Worm (Caenorhabditis elegans) whole organism, young adult: ENCODE results near the gene F55G1.15.

Source experiments
- B0019.2 ChIP-seq: fragments of 200-800 bp; sonication (Bioruptor generic); conservative IDR thresholded peaks from 2 replicates; pipeline ENCODE4 v1.3.6; 2022; ENCODE audit warnings: missing genetic modification reagents, missing genetic modification characterization, missing compliant biosample characterization
- B0336.3 ChIP-seq: fragments of 200-800 bp; sonication (Bioruptor generic); IDR thresholded peaks from 2 replicates; pipeline ENCODE4 v1.3.6; 2022; ENCODE audit warnings: missing genetic modification characterization, missing compliant biosample characterization
- C17E4.6 ChIP-seq: fragments of 200-800 bp; sonication (Bioruptor generic); IDR thresholded peaks from 2 replicates; pipeline ENCODE4 v1.3.6; 2022; ENCODE audit warnings: missing genetic modification reagents, missing genetic modification characterization, missing compliant biosample characterization
- F33H1.4 ChIP-seq: fragments of 200-800 bp; sonication (Bioruptor generic); IDR thresholded peaks from 2 replicates; pipeline ENCODE4 v1.3.6; 2022; ENCODE audit warnings: missing genetic modification reagents, missing genetic modification characterization, missing compliant biosample characterization
- F57A8.1 ChIP-seq: fragments of 200-800 bp; sonication (Bioruptor generic); optimal IDR thresholded peaks from 2 replicates; lab custom pipeline; 2018; ENCODE audit warnings: mild to moderate bottlenecking, missing genetic modification characterization, moderate library complexity, missing compliant biosample characterization
- Y53F4B.3 ChIP-seq: fragments of 200-800 bp; sonication (Bioruptor generic); IDR thresholded peaks from 2 replicates; pipeline ENCODE4 v1.3.6; 2022; ENCODE audit warnings: missing genetic modification reagents, missing genetic modification characterization, missing compliant biosample characterization
- Y56A3A.18 ChIP-seq: fragments of 200-800 bp; sonication (Bioruptor generic); IDR thresholded peaks from 2 replicates; pipeline ENCODE4 v1.3.6; 2022; ENCODE audit warnings: missing genetic modification reagents, missing genetic modification characterization, missing compliant biosample characterization
- ZK185.1 ChIP-seq: sonication (generic microtip); optimal IDR thresholded peaks from 2 replicates; lab custom pipeline; 2016; ENCODE audit warnings: mild to moderate bottlenecking, missing genetic modification characterization, missing compliant biosample characterization; ENCODE audit not compliant: poor library complexity, severe bottlenecking
- atf-7 ChIP-seq: sonication (generic microtip); optimal IDR thresholded peaks from 2 replicates; lab custom pipeline; 2017; ENCODE audit warnings: mild to moderate bottlenecking, missing genetic modification characterization, missing compliant biosample characterization
- athp-1 ChIP-seq: sonication (generic microtip); optimal IDR thresholded peaks from 2 replicates; lab custom pipeline; 2017; ENCODE audit warnings: mild to moderate bottlenecking, missing genetic modification characterization, missing compliant biosample characterization
- attf-3 ChIP-seq: fragments of 200-800 bp; sonication (Bioruptor generic); conservative IDR thresholded peaks from 2 replicates; pipeline ENCODE4 v1.3.6; 2022; ENCODE audit warnings: missing genetic modification reagents, missing genetic modification characterization, missing compliant biosample characterization
- bed-1 ChIP-seq: fragments of 200-800 bp; sonication (Bioruptor generic); IDR thresholded peaks from 2 replicates; pipeline ENCODE4 v1.3.6; 2022; ENCODE audit warnings: missing genetic modification reagents, missing genetic modification characterization, missing compliant biosample characterization
- bed-2 ChIP-seq: fragments of 200-800 bp; sonication (Bioruptor generic); IDR thresholded peaks from 2 replicates; pipeline ENCODE4 v1.3.6; 2022; ENCODE audit warnings: missing genetic modification reagents, missing genetic modification characterization, missing compliant biosample characterization
- cebp-2 ChIP-seq: fragments of 200-800 bp; sonication (Bioruptor generic); IDR thresholded peaks from 2 replicates; pipeline ENCODE4 v1.3.6; 2022; ENCODE audit warnings: missing genetic modification characterization, missing compliant biosample characterization
- ceh-40 ChIP-seq: fragments of 200-800 bp; sonication (Bioruptor generic); IDR thresholded peaks from 2 replicates; pipeline ENCODE4 v1.3.6; 2022; ENCODE audit warnings: missing genetic modification characterization, missing compliant biosample characterization
- die-1 ChIP-seq: sonication (generic microtip); optimal IDR thresholded peaks from 2 replicates; lab custom pipeline; 2016; ENCODE audit warnings: missing genotype, mild to moderate bottlenecking, missing genetic modification characterization, missing compliant biosample characterization
- dpl-1 ChIP-seq: fragments of 150-350 bp; optimal IDR thresholded peaks from 2 replicates; lab custom pipeline; 2014; ENCODE audit warnings: missing biosample characterization, missing genetic modification reagents, missing genetic modification characterization
- efl-1 ChIP-seq: fragments of 150-350 bp; optimal IDR thresholded peaks from 2 replicates; lab custom pipeline; 2014; ENCODE audit warnings: missing biosample characterization, missing genetic modification reagents, missing genetic modification characterization
- fkh-3 ChIP-seq: sonication (generic microtip); optimal IDR thresholded peaks from 2 replicates; lab custom pipeline; 2016; ENCODE audit warnings: mild to moderate bottlenecking, missing genetic modification characterization, missing compliant biosample characterization
- him-1 ChIP-seq: sonication (generic microtip); optimal IDR thresholded peaks from 2 replicates; lab custom pipeline; 2016; ENCODE audit warnings: missing genotype, missing genetic modification reagents, missing genetic modification characterization, missing compliant biosample characterization
- hsf-1 ChIP-seq: fragments of 200-800 bp; sonication (Bioruptor generic); IDR thresholded peaks from 2 replicates; pipeline ENCODE4 v1.3.6; 2022; ENCODE audit warnings: missing genetic modification reagents, missing genetic modification characterization, missing compliant biosample characterization
- lin-26 ChIP-seq: fragments of 200-800 bp; sonication (Bioruptor generic); IDR thresholded peaks from 2 replicates; pipeline ENCODE4 v1.3.6; 2022; ENCODE audit warnings: missing genetic modification reagents, missing genetic modification characterization, missing compliant biosample characterization
- lin-35 ChIP-seq, 3 experiments: fragments of 150-350 bp in 2 of 3; sonication (generic microtip) in 1 of 3; optimal IDR thresholded peaks; 2 replicates each; lab custom pipeline; 2014 to 2018; ENCODE audit warnings: missing biosample characterization in 3 of 3, missing genetic modification characterization in 3 of 3, missing genetic modification reagents in 3 of 3
- lin-40 ChIP-seq: sonication (generic microtip); optimal IDR thresholded peaks from 2 replicates; lab custom pipeline; 2016; ENCODE audit warnings: missing genetic modification characterization, mild to moderate bottlenecking, missing compliant biosample characterization, missing genotype, missing genetic modification reagents
- lin-54 ChIP-seq: fragments of 200-800 bp; sonication (Bioruptor generic); optimal IDR thresholded peaks from 2 replicates; lab custom pipeline; 2018; ENCODE audit warnings: mild to moderate bottlenecking, missing genetic modification characterization, missing compliant biosample characterization
- lir-1 ChIP-seq: fragments of 200-800 bp; sonication (Bioruptor generic); conservative IDR thresholded peaks from 2 replicates; pipeline ENCODE4 v1.3.6; 2022; ENCODE audit warnings: missing genetic modification reagents, missing genetic modification characterization, missing compliant biosample characterization
- lsl-1 ChIP-seq: fragments of 200-800 bp; sonication (Bioruptor generic); optimal IDR thresholded peaks from 2 replicates; lab custom pipeline; 2018; ENCODE audit warnings: mild to moderate bottlenecking, missing genetic modification characterization, moderate library complexity, missing compliant biosample characterization
- lsy-27 ChIP-seq: sonication (generic microtip); optimal IDR thresholded peaks from 2 replicates; lab custom pipeline; 2017; ENCODE audit warnings: missing genetic modification characterization, mild to moderate bottlenecking, missing compliant biosample characterization, antibody characterized with exemption, missing genotype, borderline replicate concordance; ENCODE audit not compliant: insufficient read depth
- madf-6 ChIP-seq: fragments of 200-800 bp; sonication (Bioruptor generic); IDR thresholded peaks from 2 replicates; pipeline ENCODE4 v1.3.6; 2022; ENCODE audit warnings: missing genetic modification reagents, missing genetic modification characterization, missing compliant biosample characterization
- mes-4 ChIP-seq: sonication (generic microtip); optimal IDR thresholded peaks from 2 replicates; lab custom pipeline; 2016; ENCODE audit warnings: missing genotype, missing genetic modification characterization, missing compliant biosample characterization
- mxl-1 ChIP-seq: sonication (generic microtip); optimal IDR thresholded peaks from 2 replicates; lab custom pipeline; 2016; ENCODE audit warnings: missing genetic modification characterization, missing compliant biosample characterization
- nfya-1 ChIP-seq: sonication (generic microtip); optimal IDR thresholded peaks from 2 replicates; lab custom pipeline; 2017; ENCODE audit warnings: antibody characterized with exemption, missing compliant biosample characterization, missing genetic modification characterization, borderline replicate concordance; ENCODE audit not compliant: insufficient read depth
- nfya-2 ChIP-seq: fragments of 200-800 bp; sonication (Bioruptor generic); IDR thresholded peaks from 2 replicates; pipeline ENCODE4 v1.3.6; 2022; ENCODE audit warnings: missing genetic modification reagents, missing genetic modification characterization, missing compliant biosample characterization
- nfyb-1 ChIP-seq: fragments of 200-800 bp; sonication (Bioruptor generic); IDR thresholded peaks from 2 replicates; pipeline ENCODE4 v1.3.6; 2022; ENCODE audit warnings: missing genetic modification reagents, missing genetic modification characterization, missing compliant biosample characterization
- nhr-27 ChIP-seq: fragments of 200-800 bp; sonication (Bioruptor generic); optimal IDR thresholded peaks from 2 replicates; lab custom pipeline; 2018; ENCODE audit warnings: mild to moderate bottlenecking, missing genetic modification characterization, moderate library complexity, missing compliant biosample characterization
- rec-8 ChIP-seq, 2 experiments: sonication (generic microtip); optimal IDR thresholded peaks; 2 replicates each; lab custom pipeline; 2016; ENCODE audit warnings: mild to moderate bottlenecking in 2 of 2, missing genetic modification characterization in 2 of 2, missing genetic modification reagents in 2 of 2, missing genotype in 2 of 2, missing biosample characterization in 1 of 2, missing compliant biosample characterization in 1 of 2, moderate library complexity in 1 of 2
- repo-1 ChIP-seq: sonication (generic microtip); optimal IDR thresholded peaks from 2 replicates; lab custom pipeline; 2017; ENCODE audit warnings: mild to moderate bottlenecking, missing genetic modification characterization, missing compliant biosample characterization
- rpc-1 ChIP-seq, 2 experiments: fragments of 150-350 bp in 1 of 2; sonication (generic microtip) in 1 of 2; optimal IDR thresholded peaks; 2 replicates each; lab custom pipeline; 2014 to 2018; ENCODE audit warnings: missing biosample characterization in 1 of 2, missing genetic modification characterization in 1 of 2, missing genetic modification reagents in 1 of 2, missing genotype in 1 of 2
- snpc-1.1 ChIP-seq: sonication (generic microtip); optimal IDR thresholded peaks from 2 replicates; lab custom pipeline; 2017; ENCODE audit warnings: missing genetic modification characterization, mild to moderate bottlenecking, missing compliant biosample characterization, antibody characterized with exemption, moderate library complexity, missing genotype, missing genetic modification reagents; ENCODE audit not compliant: insufficient read depth
- snpc-1.3 ChIP-seq: sonication (generic microtip); optimal IDR thresholded peaks from 2 replicates; lab custom pipeline; 2017; ENCODE audit warnings: missing genetic modification characterization, mild to moderate bottlenecking, missing compliant biosample characterization, antibody characterized with exemption, moderate library complexity, missing genotype, missing genetic modification reagents; ENCODE audit not compliant: insufficient read depth
- snpc-3.4 ChIP-seq: sonication (generic microtip); optimal IDR thresholded peaks from 2 replicates; lab custom pipeline; 2017; ENCODE audit warnings: missing genetic modification characterization, mild to moderate bottlenecking, missing compliant biosample characterization, antibody characterized with exemption, moderate library complexity, missing genotype, missing genetic modification reagents
- tbp1 ChIP-seq: fragments of 200-800 bp; sonication (Bioruptor generic); optimal IDR thresholded peaks from 2 replicates; lab custom pipeline; 2018; ENCODE audit warnings: mild to moderate bottlenecking, missing genetic modification characterization, missing compliant biosample characterization
- xnd-1 ChIP-seq: sonication (generic microtip); optimal IDR thresholded peaks from 2 replicates; lab custom pipeline; 2016; ENCODE audit warnings: missing genotype, missing genetic modification reagents, missing genetic modification characterization, missing compliant biosample characterization
- zfh-2 ChIP-seq: fragments of 200-800 bp; sonication (Bioruptor generic); conservative IDR thresholded peaks from 2 replicates; pipeline ENCODE4 v1.3.6; 2022; ENCODE audit warnings: missing genetic modification reagents, missing genetic modification characterization, missing compliant biosample characterization
- zim-3 ChIP-seq: sonication (generic microtip); optimal IDR thresholded peaks from 2 replicates; lab custom pipeline; 2017; ENCODE audit warnings: mild to moderate bottlenecking, missing genetic modification characterization, moderate library complexity, missing compliant biosample characterization

F55G1.15 gene

DNA sequence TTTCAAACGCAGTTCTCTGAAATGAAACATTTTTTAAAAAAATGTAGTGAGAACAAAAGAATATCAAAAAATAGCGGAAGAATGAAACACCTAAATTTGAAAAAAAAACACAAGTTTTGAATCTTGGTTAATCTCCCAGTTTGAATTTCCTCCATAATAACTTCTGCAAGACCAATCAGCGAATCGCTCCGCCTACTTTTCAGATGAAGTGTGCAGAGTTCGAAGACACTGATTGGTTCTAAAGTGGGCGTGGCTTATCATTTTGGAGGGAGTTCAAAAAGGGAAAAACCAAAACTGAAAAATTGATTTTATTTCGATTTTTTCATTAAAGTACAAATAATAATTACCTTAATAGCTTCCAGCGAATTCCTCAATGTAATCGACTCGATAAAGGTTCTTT lies 9.6 kb upstream of the F55G1.15 start:
- TF ChIP-seq nfya-2 (0 out of 2 replicates have a peak, but pooled peaks have one; percentile 80), nfyb-1 (GFP tag; lab: Robert Waterston, UW) (peak; percentile 97), efl-1 (peak; percentile 18), rpc-1 (optimal IDR thresholded peaks at IDR 0.05; lab: Kevin White, UChicago) (no peak), rpc-1 (tag; optimal IDR thresholded peaks at IDR 0.05; lab: Kevin White, UChicago) (no peak), mxl-1 (no peak), snpc-1.3 (tag; lab: Kevin White, UChicago) (peak; percentile 4), snpc-3.4 (tag; lab: Kevin White, UChicago) (peak; percentile 14)
- TF ChIP-seq, all 124 proteins: peak for 5

ce11 chrIV:7508850-7509249 lies 7.6 kb upstream of the F55G1.15 start:
- TF ChIP-seq lsy-27 (tag; lab: Kevin White, UChicago) (no peak), B0019.2 (GFP tag; lab: Robert Waterston, UW) (no peak), mxl-1 (no peak), rec-8 (tag; optimal IDR thresholded peaks at IDR 0.05; lab: Kevin White, UChicago) (no peak), lsl-1 (GFP tag; lab: Kevin White, UChicago) (peak; percentile 79), madf-6 (peak; percentile 54; the same call in 1 of the 2 replicates), ZK185.1 (tag; lab: Kevin White, UChicago) (no peak), zim-3 (tag; lab: Kevin White, UChicago) (no peak), lin-35 (GFP tag; optimal IDR thresholded peaks at IDR 0.05; lab: Kevin White, UChicago) (no peak), B0336.3 (GFP tag; lab: Robert Waterston, UW) (no peak), hsf-1 (GFP tag; lab: Robert Waterston, UW) (no peak), Y53F4B.3 (GFP tag; lab: Robert Waterston, UW) (no peak), zfh-2 (GFP tag; lab: Robert Waterston, UW) (no peak), bed-2 (GFP tag; lab: Robert Waterston, UW) (no peak), him-1 (tag; lab: Kevin White, UChicago) (peak; percentile 16), xnd-1 (tag; lab: Kevin White, UChicago) (peak; percentile 6), athp-1 (tag; lab: Kevin White, UChicago) (no peak), lir-1 (GFP tag; lab: Robert Waterston, UW) (no peak), cebp-2 (GFP tag; lab: Robert Waterston, UW) (no peak), repo-1 (tag; lab: Kevin White, UChicago) (no peak), lin-26 (GFP tag; lab: Robert Waterston, UW) (no peak), nfya-1 (tag; lab: Kevin White, UChicago) (no peak), nhr-27 (tag; lab: Kevin White, UChicago) (no peak), ceh-40 (GFP tag; lab: Robert Waterston, UW) (no peak), nfya-2 (no peak), lin-54 (GFP tag; lab: Kevin White, UChicago) (peak; percentile 53), rpc-1 (optimal IDR thresholded peaks at IDR 0.05; lab: Kevin White, UChicago) (no peak), rpc-1 (tag; optimal IDR thresholded peaks at IDR 0.05; lab: Kevin White, UChicago) (no peak), attf-3 (GFP tag; lab: Robert Waterston, UW) (peak; percentile 35; the same call in 1 of the 2 replicates), Y56A3A.18 (GFP tag; lab: Robert Waterston, UW) (no peak), F33H1.4 (GFP tag; lab: Robert Waterston, UW) (peak; percentile 80), atf-7 (no peak), C17E4.6 (GFP tag; lab: Robert Waterston, UW) (no peak), dpl-1 (GFP tag; lab: Kevin White, UChicago) (peak; percentile 40), F57A8.1 (no peak), mes-4 (tag; lab: Kevin White, UChicago) (no peak), efl-1 (peak; percentile 51), tbp1 (GFP tag; lab: Kevin White, UChicago) (no peak), snpc-1.1 (tag; lab: Kevin White, UChicago) (no peak), lin-40 (no peak), die-1 (no peak), fkh-3 (tag; lab: Kevin White, UChicago) (no peak), bed-1 (GFP tag; lab: Robert Waterston, UW) (no peak)
